ENCODE assay signal across 2 worm cellular contexts in genomic region chrII:12669882-12670281, ce11.
TF ChIP-seq lines count a peak whose summit lies in the region.

No protein-coding gene starts in this region.

TF ChIP-seq in whole organism, L4 larva, 104 proteins besides CTCF, POLR2A, EP300 and RAD21:
- TF ChIP-seq aha-1 (tag; lab: Kevin White, UChicago) (peak; percentile 85), F44E2.7 (GFP tag; IDR thresholded peaks at IDR 0.05; lab: Robert Waterston, UW) (no peak), Y105C5A.15 (GFP tag; IDR thresholded peaks at IDR 0.05; lab: Robert Waterston, UW) (0 out of 2 replicates have a peak, but pooled peaks have one; percentile 11), set-16 (GFP tag; IDR thresholded peaks at IDR 0.05; lab: Robert Waterston, UW) (peak; percentile 60), madf-5 (GFP tag; IDR thresholded peaks at IDR 0.05; lab: Robert Waterston, UW) (no peak), lin-38 (GFP tag; IDR thresholded peaks at IDR 0.05; lab: Robert Waterston, UW) (no peak), dmd-8 (GFP tag; IDR thresholded peaks at IDR 0.05; lab: Robert Waterston, UW) (no peak), Y75B8A.6 (GFP tag; IDR thresholded peaks at IDR 0.05; lab: Robert Waterston, UW) (no peak), ceh-28 (tag; optimal IDR thresholded peaks at IDR 0.05; lab: Kevin White, UChicago) (no peak), Y48G9A.11 (GFP tag; IDR thresholded peaks at IDR 0.05; lab: Robert Waterston, UW) (peak; percentile 48; the same call in 1 of the 2 replicates), egl-27 (tag; optimal IDR thresholded peaks at IDR 0.05; lab: Kevin White, UChicago) (no peak)

TF ChIP-seq in whole organism, young adult, 124 proteins besides CTCF, POLR2A, EP300 and RAD21:
- TF ChIP-seq dox-1 (GFP tag; IDR thresholded peaks at IDR 0.05; lab: Robert Waterston, UW) (peak; percentile 26; the same call in 1 of the 2 replicates), let-607 (tag; optimal IDR thresholded peaks at IDR 0.05; lab: Kevin White, UChicago) (no peak), him-1 (tag; optimal IDR thresholded peaks at IDR 0.05; lab: Kevin White, UChicago) (no peak), madf-6 (GFP tag; IDR thresholded peaks at IDR 0.05; lab: Robert Waterston, UW) (peak; percentile 9; the same call in 1 of the 2 replicates), zfh-2 (GFP tag; conservative IDR thresholded peaks at IDR 0.05; lab: Robert Waterston, UW) (peak; percentile 60)
